Worm (Caenorhabditis elegans) whole organism, mixed stage, embryonic: ENCODE measurements around the gene dlc-1.

ENCODE experiments used
- M03D4.4 ChIP-seq: sonication (generic microtip); optimal IDR thresholded peaks from 2 replicates; lab custom pipeline; 2017; ENCODE audit warnings: mild to moderate bottlenecking, missing genetic modification characterization, missing compliant biosample characterization
- bed-3 ChIP-seq: fragments of 200-800 bp; sonication (Bioruptor generic); optimal IDR thresholded peaks from 3 replicates; lab custom pipeline; 2018; ENCODE audit warnings: mild to moderate bottlenecking, missing genetic modification characterization, moderate library complexity, missing compliant biosample characterization
- blmp-1 ChIP-seq: fragments of 150-350 bp; optimal IDR thresholded peaks from 2 replicates; lab custom pipeline; 2014; ENCODE audit warnings: missing biosample characterization, missing genetic modification characterization
- ceh-39 ChIP-seq: fragments of 150-350 bp; optimal IDR thresholded peaks from 2 replicates; lab custom pipeline; 2014; ENCODE audit warnings: missing biosample characterization, missing genetic modification characterization
- ceh-43 ChIP-seq: fragments of 200-800 bp; sonication (Bioruptor generic); optimal IDR thresholded peaks from 2 replicates; lab custom pipeline; 2018; ENCODE audit warnings: mild to moderate bottlenecking, missing genetic modification characterization, moderate library complexity, missing compliant biosample characterization
- ceh-83 ChIP-seq: fragments of 200-800 bp; sonication (Bioruptor generic); optimal IDR thresholded peaks from 2 replicates; lab custom pipeline; 2018; ENCODE audit warnings: mild to moderate bottlenecking, missing genetic modification characterization, missing compliant biosample characterization
- ces-1 ChIP-seq: fragments of 150-350 bp; optimal IDR thresholded peaks from 2 replicates; lab custom pipeline; 2014; ENCODE audit warnings: missing biosample characterization, missing genetic modification reagents, missing genetic modification characterization
- cnd-1 ChIP-seq: fragments of 200-800 bp; sonication (Bioruptor generic); optimal IDR thresholded peaks from 2 replicates; lab custom pipeline; 2018; ENCODE audit warnings: mild to moderate bottlenecking, missing genetic modification characterization, missing compliant biosample characterization
- drap-1 ChIP-seq: fragments of 200-800 bp; sonication (Bioruptor generic); optimal IDR thresholded peaks from 3 replicates; lab custom pipeline; 2018; ENCODE audit warnings: mild to moderate bottlenecking, missing genetic modification characterization, missing compliant biosample characterization
- elt-1 ChIP-seq: sonication (generic microtip); optimal IDR thresholded peaks from 2 replicates; lab custom pipeline; 2017; ENCODE audit warnings: missing genetic modification characterization, mild to moderate bottlenecking, missing compliant biosample characterization, antibody characterized with exemption, moderate library complexity, borderline replicate concordance; ENCODE audit not compliant: insufficient read depth
- elt-3 ChIP-seq: fragments of 150-350 bp; optimal IDR thresholded peaks from 2 replicates; lab custom pipeline; 2014; ENCODE audit warnings: missing biosample characterization, missing genetic modification characterization
- flh-1 ChIP-seq: fragments of 200-800 bp; sonication (Bioruptor generic); optimal IDR thresholded peaks from 2 replicates; lab custom pipeline; 2018; ENCODE audit warnings: mild to moderate bottlenecking, missing genetic modification characterization, moderate library complexity, missing compliant biosample characterization
- ham-2 ChIP-seq: fragments of 200-800 bp; sonication (Bioruptor generic); optimal IDR thresholded peaks from 2 replicates; lab custom pipeline; 2018; ENCODE audit warnings: mild to moderate bottlenecking, missing genetic modification characterization, missing compliant biosample characterization
- hlh-1 ChIP-seq: fragments of 150-350 bp; optimal IDR thresholded peaks from 2 replicates; lab custom pipeline; 2014; ENCODE audit warnings: missing biosample characterization, missing genetic modification reagents, missing genetic modification characterization
- lin-13 ChIP-seq: fragments of 150-350 bp; optimal IDR thresholded peaks from 2 replicates; lab custom pipeline; 2014; ENCODE audit warnings: missing biosample characterization, missing genetic modification characterization
- lin-32 ChIP-seq: fragments of 200-800 bp; sonication (Bioruptor generic); optimal IDR thresholded peaks from 2 replicates; lab custom pipeline; 2018; ENCODE audit warnings: mild to moderate bottlenecking, missing genetic modification characterization, missing compliant biosample characterization
- lsy-2 ChIP-seq: fragments of 150-350 bp; optimal IDR thresholded peaks from 2 replicates; lab custom pipeline; 2014; ENCODE audit warnings: missing biosample characterization, missing genetic modification characterization
- mab-5 ChIP-seq: fragments of 150-350 bp; optimal IDR thresholded peaks from 2 replicates; lab custom pipeline; 2014; ENCODE audit warnings: missing biosample characterization, missing genetic modification characterization
- mep-1 ChIP-seq: fragments of 150-350 bp; optimal IDR thresholded peaks from 2 replicates; lab custom pipeline; 2017; ENCODE audit warnings: missing biosample characterization, missing genetic modification reagents, missing genetic modification characterization, inconsistent platforms
- mls-2 ChIP-seq: sonication (generic microtip); optimal IDR thresholded peaks from 2 replicates; lab custom pipeline; 2016; ENCODE audit warnings: mild to moderate bottlenecking, missing genetic modification characterization, moderate library complexity, missing compliant biosample characterization
- nhr-12 ChIP-seq: fragments of 150-350 bp; optimal IDR thresholded peaks from 2 replicates; lab custom pipeline; 2014; ENCODE audit warnings: missing biosample characterization, missing genetic modification characterization
- nhr-2 ChIP-seq: fragments of 150-350 bp; optimal IDR thresholded peaks from 2 replicates; lab custom pipeline; 2014; ENCODE audit warnings: missing biosample characterization, missing genetic modification characterization
- nhr-237 ChIP-seq: fragments of 150-350 bp; optimal IDR thresholded peaks from 2 replicates; lab custom pipeline; 2014; ENCODE audit warnings: missing biosample characterization, missing genetic modification characterization
- nhr-28 ChIP-seq: fragments of 150-350 bp; optimal IDR thresholded peaks from 2 replicates; lab custom pipeline; 2014; ENCODE audit warnings: missing biosample characterization, missing genetic modification characterization
- nhr-76 ChIP-seq: sonication (generic microtip); optimal IDR thresholded peaks from 2 replicates; lab custom pipeline; 2017; ENCODE audit warnings: missing biosample characterization, missing genetic modification characterization
- pha-4 ChIP-seq: fragments of 150-350 bp; optimal IDR thresholded peaks from 2 replicates; lab custom pipeline; 2018; ENCODE audit warnings: missing biosample characterization, missing genetic modification reagents, missing genetic modification characterization
- sem-2 ChIP-seq: fragments of 200-800 bp; sonication (Bioruptor generic); optimal IDR thresholded peaks from 2 replicates; lab custom pipeline; 2018; ENCODE audit warnings: mild to moderate bottlenecking, missing genetic modification characterization, missing compliant biosample characterization
- snpc-4 ChIP-seq: fragments of 150-350 bp; optimal IDR thresholded peaks from 2 replicates; lab custom pipeline; 2014; ENCODE audit warnings: missing biosample characterization, missing genetic modification characterization
- sptf-1 ChIP-seq: sonication (generic microtip); optimal IDR thresholded peaks from 2 replicates; lab custom pipeline; 2017; ENCODE audit warnings: mild to moderate bottlenecking, missing genetic modification characterization, moderate library complexity, missing compliant biosample characterization
- tbx-8 ChIP-seq: fragments of 200-800 bp; sonication (Bioruptor generic); optimal IDR thresholded peaks from 2 replicates; lab custom pipeline; 2018; ENCODE audit warnings: mild to moderate bottlenecking, missing genetic modification characterization, moderate library complexity, missing compliant biosample characterization
- unc-120 ChIP-seq: sonication (generic microtip); optimal IDR thresholded peaks from 2 replicates; lab custom pipeline; 2017; ENCODE audit warnings: missing genetic modification characterization, missing compliant biosample characterization; ENCODE audit not compliant: poor library complexity, severe bottlenecking
- unc-39 ChIP-seq: fragments of 150-350 bp; optimal IDR thresholded peaks from 2 replicates; lab custom pipeline; 2014; ENCODE audit warnings: missing biosample characterization, missing genetic modification characterization
- unc-62 ChIP-seq: fragments of 150-350 bp; optimal IDR thresholded peaks from 2 replicates; lab custom pipeline; 2014; ENCODE audit warnings: missing biosample characterization, missing genetic modification reagents, missing genetic modification characterization
- zip-8 ChIP-seq: fragments of 150-350 bp; optimal IDR thresholded peaks from 2 replicates; lab custom pipeline; 2014; ENCODE audit warnings: missing biosample characterization, missing genetic modification characterization
- ztf-11 ChIP-seq: fragments of 150-350 bp; optimal IDR thresholded peaks from 2 replicates; lab custom pipeline; 2014; ENCODE audit warnings: missing biosample characterization, missing genetic modification characterization

Gene dlc-1

ce11 chrIII:6459820-6460219 lies 3.8 kb downstream of the dlc-1 start, which contains the start of gene algn-1:
Gene algn-1, plus strand, starts transcription at chrIII:6460120.
- TF ChIP-seq ztf-11 (tag; lab: Kevin White, UChicago) = no peak
- TF ChIP-seq sem-2 = no peak
- TF ChIP-seq snpc-4 (tag; lab: Kevin White, UChicago) = no peak

DNA sequence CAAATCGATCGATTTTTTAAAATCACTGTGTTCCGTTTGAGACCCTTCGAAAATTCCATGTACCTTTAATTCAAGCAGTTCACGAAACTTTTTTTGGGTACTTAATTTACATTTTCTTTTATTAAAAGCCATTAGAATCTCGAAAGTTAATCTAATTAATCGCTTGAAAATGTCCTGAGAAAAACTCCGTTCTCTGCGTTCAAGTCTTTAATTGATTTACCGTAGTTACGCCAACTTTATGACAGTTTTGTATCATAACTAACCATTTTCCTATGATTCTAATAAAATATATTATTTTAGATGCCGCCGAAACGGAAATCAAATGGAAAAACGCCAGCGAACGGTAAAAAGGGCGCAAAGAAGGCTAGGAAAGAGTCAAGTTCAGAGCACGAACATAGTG lies 9.4 kb downstream of the dlc-1 start, which contains the start of gene jhdm-1:
Gene jhdm-1, plus strand, starts transcription at position 301 of the 400 bp plus-strand sequence.
- TF ChIP-seq tbx-8 (no peak), nhr-12 (no peak), unc-62 (GFP tag; lab: Kevin White, UChicago) (no peak), ztf-11 (tag; lab: Kevin White, UChicago) (no peak), sptf-1 (no peak), pha-4 (tag; lab: Kevin White, UChicago) (no peak), ham-2 (no peak)

DNA sequence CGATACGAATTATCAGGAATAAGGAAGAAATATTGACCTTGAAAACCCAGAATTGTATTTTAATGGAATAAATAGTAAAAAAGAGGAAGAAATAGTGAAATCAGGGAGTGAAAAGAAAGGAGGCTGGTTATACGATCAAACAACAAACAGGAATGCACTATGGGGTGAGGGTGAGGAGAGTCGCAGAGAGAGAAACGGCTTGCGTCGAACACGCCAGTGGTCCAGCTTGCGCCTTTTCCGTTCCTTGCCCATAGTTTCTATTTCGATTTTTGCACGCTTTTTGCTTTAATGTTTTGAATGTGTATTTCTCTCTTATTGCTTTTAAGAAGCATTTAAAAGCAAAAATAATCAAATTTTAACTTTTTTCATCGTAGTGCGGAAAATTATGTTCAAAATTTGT lies 9.9 kb downstream of the dlc-1 start:
- TF ChIP-seq nhr-2 (tag; lab: Kevin White, UChicago) (no peak), nhr-28 (no peak), unc-62 (GFP tag; lab: Kevin White, UChicago) (no peak), ceh-43 (peak; percentile 7), cnd-1 (tag; lab: Kevin White, UChicago) (peak; percentile 72), snpc-4 (tag; lab: Kevin White, UChicago) (no peak), pha-4 (tag; lab: Kevin White, UChicago) (peak; percentile 75), mab-5 (no peak), ces-1 (peak; percentile 25), bed-3 (GFP tag; lab: Kevin White, UChicago) (peak; percentile 5), mep-1 (tag; lab: Kevin White, UChicago) (peak; percentile 89), sem-2 (peak; percentile 11), ceh-39 (tag; lab: Kevin White, UChicago) (no peak), lin-13 (tag; lab: Kevin White, UChicago) (peak; percentile 83), drap-1 (GFP tag; lab: Kevin White, UChicago) (peak; percentile 63), ham-2 (peak; percentile 75), ceh-83 (GFP tag; lab: Kevin White, UChicago) (peak; percentile 51), nhr-237 (tag; lab: Kevin White, UChicago) (peak; percentile 85), lsy-2 (peak; percentile 82), zip-8 (no peak), flh-1 (peak; percentile 6), ztf-11 (tag; lab: Kevin White, UChicago) (peak; percentile 41), elt-1 (peak; percentile 35), nhr-12 (no peak), sptf-1 (peak; percentile 86), hlh-1 (tag; lab: Kevin White, UChicago) (peak; percentile 37), nhr-76 (tag; lab: Kevin White, UChicago) (no peak), tbx-8 (no peak), blmp-1 (peak; percentile 51), M03D4.4 (tag; lab: Kevin White, UChicago) (peak; percentile 78), elt-3 (tag; lab: Kevin White, UChicago) (no peak), unc-39 (tag; lab: Kevin White, UChicago) (no peak), unc-120 (tag; lab: Kevin White, UChicago) (peak; percentile 67), mls-2 (peak; percentile 81), lin-32 (GFP tag; lab: Kevin White, UChicago) (no peak)

DNA sequence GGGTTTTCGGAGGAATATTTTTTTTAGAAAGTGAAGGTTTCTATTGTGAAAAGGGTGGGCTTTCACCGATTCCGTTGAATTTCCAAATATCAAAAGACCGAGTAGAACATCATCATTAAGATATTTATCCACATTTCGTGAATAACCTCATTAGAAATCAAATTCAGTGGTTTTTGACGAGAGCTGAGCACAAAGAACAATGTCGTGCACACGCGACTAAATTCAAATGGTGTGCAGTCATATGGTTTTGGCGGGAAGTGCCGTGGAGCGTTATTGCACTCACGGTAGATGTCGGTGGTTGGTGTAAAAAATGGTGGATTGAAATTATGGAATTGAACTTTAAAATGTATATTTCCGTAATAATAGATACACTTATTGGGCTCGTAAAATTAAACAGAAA lies 10.9 kb downstream of the dlc-1 start:
- TF ChIP-seq lin-13 (tag; lab: Kevin White, UChicago) (peak; percentile 17), lsy-2 (peak; percentile 24), ceh-39 (tag; lab: Kevin White, UChicago) (peak; percentile 47), cnd-1 (tag; lab: Kevin White, UChicago) (no peak), hlh-1 (tag; lab: Kevin White, UChicago) (peak; percentile 63), mls-2 (no peak), mep-1 (tag; lab: Kevin White, UChicago) (peak; percentile 65)
